Fruit fly (Drosophila melanogaster): ENCODE results near the gene CG6729.

Gene CG6729

DNA sequence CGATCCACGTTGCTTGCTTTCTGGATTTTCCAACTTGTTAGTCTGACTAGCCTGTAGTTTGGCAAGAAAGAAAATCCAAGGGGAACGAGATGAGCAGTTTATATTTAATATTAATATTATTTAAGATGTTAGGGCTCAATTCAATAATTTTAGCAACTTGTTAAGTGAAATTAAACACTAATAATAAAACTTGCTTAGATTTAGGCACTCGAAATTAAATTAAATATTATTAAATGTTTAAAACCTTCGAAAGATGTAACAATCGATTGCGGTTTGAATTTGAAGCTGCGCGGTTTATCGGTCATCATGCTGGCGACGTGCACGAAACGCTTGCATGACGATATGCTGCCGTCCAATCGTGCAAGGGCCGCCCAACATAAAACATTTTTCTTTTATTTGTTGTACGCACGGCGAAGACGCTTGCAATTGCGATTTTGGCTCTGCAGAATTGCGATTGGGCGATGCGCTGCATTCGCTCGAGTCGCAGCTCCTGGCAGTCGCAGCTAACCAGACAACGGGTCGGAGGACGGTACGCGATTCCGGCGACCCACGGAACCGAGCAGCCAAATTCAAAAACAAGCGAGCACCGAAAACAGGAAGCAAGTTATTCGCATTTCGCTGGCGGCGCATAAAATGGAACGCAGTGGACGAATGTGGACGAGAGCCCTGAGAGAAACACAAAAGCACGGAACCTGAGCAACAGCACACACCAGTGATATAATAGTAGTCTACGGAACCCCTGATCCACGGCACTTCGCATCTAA, 6.6 kb downstream of the CG6729 start, which contains the start of the genes Vha16-5 and CG12299 (continued):
- TF ChIP-seq Bteb2 (GFP tag; optimal IDR thresholded peaks at IDR 0.05) = peak; percentile 85
- TF ChIP-seq CG2678 (tag; optimal IDR thresholded peaks at IDR 0.05) = no peak
- no peak for TF ChIP-seq lab (GFP tag; optimal IDR thresholded peaks at IDR 0.05)
- TF ChIP-seq bab2 (GFP tag; optimal IDR thresholded peaks at IDR 0.05) = peak; percentile 83
- no peak for TF ChIP-seq Tbp (GFP tag; optimal IDR thresholded peaks at IDR 0.05)
- peak; percentile 76; the same call in 2 of the 3 replicates for TF ChIP-seq CG6175 (GFP tag; IDR thresholded peaks at IDR 0.05)
- peak; percentile 78 for TF ChIP-seq CG6689 (GFP tag; IDR thresholded peaks at IDR 0.05)
- TF ChIP-seq CG15696 (tag; optimal IDR thresholded peaks at IDR 0.05) = peak; percentile 88
- TF ChIP-seq nau (GFP tag; optimal IDR thresholded peaks at IDR 0.05) = no peak
- peak; percentile 85 for TF ChIP-seq CG1602 (GFP tag; optimal IDR thresholded peaks at IDR 0.05)
- TF ChIP-seq CG3995 (GFP tag; optimal IDR thresholded peaks at IDR 0.05) = peak; percentile 35
- TF ChIP-seq croc (GFP tag; conservative IDR thresholded peaks at IDR 0.05) = peak; percentile 70; the same call in 2 of the 3 replicates
- peak; percentile 92 for TF ChIP-seq pho (GFP tag; optimal IDR thresholded peaks at IDR 0.05)
- no peak for TF ChIP-seq z (GFP tag; IDR thresholded peaks at IDR 0.05)
- 0 out of 2 replicates have a peak, but pooled peaks have one; percentile 9 for TF ChIP-seq danr (GFP tag; IDR thresholded peaks at IDR 0.05)
- TF ChIP-seq pros (GFP tag; optimal IDR thresholded peaks at IDR 0.05) = no peak
- peak; percentile 28 for TF ChIP-seq CG4328 (GFP tag; optimal IDR thresholded peaks at IDR 0.05)
- TF ChIP-seq CG17612 (GFP tag; IDR thresholded peaks at IDR 0.05) = peak; percentile 68; the same call in 1 of the 2 replicates
- peak; percentile 82 for TF ChIP-seq CG9727 (GFP tag; optimal IDR thresholded peaks at IDR 0.05)
- peak; percentile 91 for TF ChIP-seq dysf (GFP tag; IDR thresholded peaks at IDR 0.05)
- TF ChIP-seq Xrp1 (GFP tag; IDR thresholded peaks at IDR 0.05) = peak; percentile 95
- TF ChIP-seq Doc3 (GFP tag; IDR thresholded peaks at IDR 0.05; ENCODE audit: partially characterized antibody) = peak; percentile 47; the same call in 1 of the 3 replicates
- peak; percentile 56 for TF ChIP-seq CG12236 (GFP tag; optimal IDR thresholded peaks at IDR 0.05)
- peak; percentile 84 for TF ChIP-seq Blimp-1 (GFP tag; optimal IDR thresholded peaks at IDR 0.05)
- TF ChIP-seq CG17186 (GFP tag; optimal IDR thresholded peaks at IDR 0.05) = peak; percentile 61
- TF ChIP-seq vnd (GFP tag; IDR thresholded peaks at IDR 0.05; ENCODE audit: partially characterized antibody) = peak; percentile 80
- TF ChIP-seq Atf6 (GFP tag; IDR thresholded peaks at IDR 0.05) = peak; percentile 88
- peak in 1 of 2 experiments; percentile 57 for TF ChIP-seq crp (GFP tag; optimal IDR thresholded peaks at IDR 0.05)
- TF ChIP-seq Hr3 (GFP tag; optimal IDR thresholded peaks at IDR 0.05) = peak; percentile 81
- no peak for TF ChIP-seq Dfd (GFP tag; optimal IDR thresholded peaks at IDR 0.05)
- TF ChIP-seq CG43689 (GFP tag; IDR thresholded peaks at IDR 0.05) = peak; percentile 79
- TF ChIP-seq CG13624 (GFP tag; optimal IDR thresholded peaks at IDR 0.05) = peak; percentile 77
- peak; percentile 71 for TF ChIP-seq Sry-δ (GFP tag; optimal IDR thresholded peaks at IDR 0.05)
- peak; percentile 67 for TF ChIP-seq CG32767 (GFP tag; IDR thresholded peaks at IDR 0.05)
- TF ChIP-seq CG17912 (GFP tag; optimal IDR thresholded peaks at IDR 0.05) = no peak
- no peak for TF ChIP-seq CG33557 (GFP tag; optimal IDR thresholded peaks at IDR 0.05)

DNA sequence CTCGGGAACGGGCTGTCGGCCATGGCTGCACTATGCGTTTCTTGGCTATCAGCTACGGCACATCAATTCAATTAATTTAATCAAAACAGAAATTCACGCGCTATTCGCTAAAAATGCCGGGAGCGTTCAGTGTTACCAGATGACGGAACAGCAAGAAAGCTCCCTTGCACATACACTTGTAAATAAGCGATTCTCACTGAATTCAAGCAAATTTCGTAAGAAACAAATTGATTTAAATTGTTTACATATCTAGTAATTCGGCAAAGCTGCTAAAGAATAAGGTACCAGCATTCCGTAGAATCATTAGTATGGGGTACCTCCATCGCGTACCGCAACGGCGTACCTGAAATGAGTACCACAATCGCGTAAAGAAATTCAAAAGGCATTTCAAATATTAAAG, 7.8 kb downstream of the CG6729 start, which contains the start of gene Nup107:
Gene Nup107, minus strand, starts transcription at position 149 of the 400 bp plus-strand sequence.
- no peak for TF ChIP-seq Hr39 (optimal IDR thresholded peaks at IDR 0.05)
- TF ChIP-seq CG17361 (GFP tag; IDR thresholded peaks at IDR 0.05) = peak; percentile 32; the same call in 1 of the 3 replicates
- peak; percentile 43; the same call in 1 of the 3 replicates for TF ChIP-seq CG34422 (GFP tag; IDR thresholded peaks at IDR 0.05)
- TF ChIP-seq B-H1 (GFP tag; IDR thresholded peaks at IDR 0.05) = no peak
- TF ChIP-seq en (GFP tag; optimal IDR thresholded peaks at IDR 0.05) = no peak
- TF ChIP-seq CG9437 (GFP tag; optimal IDR thresholded peaks at IDR 0.05) = peak; percentile 59
- 0 out of 2 replicates have a peak, but pooled peaks have one; percentile 24 for TF ChIP-seq ato (GFP tag; IDR thresholded peaks at IDR 0.05; ENCODE audit: partially characterized antibody)
- TF ChIP-seq MBD-R2 (GFP tag; IDR thresholded peaks at IDR 0.05) = peak; percentile 85
- TF ChIP-seq CG7745 (tag; optimal IDR thresholded peaks at IDR 0.05) = no peak
- peak; percentile 19 for TF ChIP-seq CG2116 (GFP tag; optimal IDR thresholded peaks at IDR 0.05)
- TF ChIP-seq phol (tag; optimal IDR thresholded peaks at IDR 0.05) = peak; percentile 62
- peak; percentile 26 for TF ChIP-seq dmrt11E (tag; optimal IDR thresholded peaks at IDR 0.05)
- no peak for TF ChIP-seq inv (GFP tag; IDR thresholded peaks at IDR 0.05; ENCODE audit: partially characterized antibody)
- no peak for TF ChIP-seq CG17328 (GFP tag; IDR thresholded peaks at IDR 0.05)
- peak; percentile 22 for TF ChIP-seq CG4617 (GFP tag; optimal IDR thresholded peaks at IDR 0.05; ENCODE audit: borderline replicate concordance)

All from whole organism, embryonic.